Worm (Caenorhabditis elegans) whole organism, L4 larva: ENCODE results near the gene F28B4.4.

ENCODE experiments used
- ceh-82 ChIP-seq: sonication (generic microtip); optimal IDR thresholded peaks from 2 replicates; lab custom pipeline; 2017; ENCODE audit warnings: missing biosample characterization, missing genetic modification characterization
- lin-13 ChIP-seq: fragments of 150-350 bp; optimal IDR thresholded peaks from 2 replicates; lab custom pipeline; 2014; ENCODE audit warnings: missing biosample characterization, missing genetic modification reagents, missing genetic modification characterization
- lin-15B ChIP-seq: fragments of 150-350 bp; sonication (generic microtip); optimal IDR thresholded peaks from 3 replicates; lab custom pipeline; 2014; ENCODE audit warnings: missing biosample characterization, missing genetic modification characterization
- mep-1 ChIP-seq: fragments of 150-350 bp; sonication (generic microtip); optimal IDR thresholded peaks from 3 replicates; lab custom pipeline; 2014; ENCODE audit warnings: missing biosample characterization, missing genetic modification characterization
- nhr-10 ChIP-seq: fragments of 150-350 bp; optimal IDR thresholded peaks from 2 replicates; lab custom pipeline; 2014; ENCODE audit warnings: missing biosample characterization, missing genetic modification characterization
- nhr-11 ChIP-seq: fragments of 150-350 bp; optimal IDR thresholded peaks from 2 replicates; lab custom pipeline; 2014; ENCODE audit warnings: missing biosample characterization, missing genetic modification characterization
- nhr-42 ChIP-seq: fragments of 200-800 bp; sonication (Bioruptor generic); IDR thresholded peaks from 2 replicates; pipeline ENCODE4 v1.3.6; 2022; ENCODE audit warnings: missing genetic modification characterization, missing compliant biosample characterization
- nhr-76 ChIP-seq: fragments of 150-350 bp; optimal IDR thresholded peaks from 2 replicates; lab custom pipeline; 2014; ENCODE audit warnings: missing biosample characterization, missing genetic modification characterization
- pha-4 ChIP-seq, 2 experiments: fragments of 150-350 bp in 1 of 2; fragments of 200-800 bp in 1 of 2; sonication (Bioruptor generic) in 1 of 2; IDR thresholded peaks in 1 of 2; optimal IDR thresholded peaks in 1 of 2; 2 replicates each; pipeline versions ENCODE4 v1.3.6 to Lab custom; 2014 to 2022; ENCODE audit warnings: missing genetic modification characterization in 2 of 2, missing genetic modification reagents in 2 of 2, missing biosample characterization in 1 of 2, missing compliant biosample characterization in 1 of 2

DNA sequence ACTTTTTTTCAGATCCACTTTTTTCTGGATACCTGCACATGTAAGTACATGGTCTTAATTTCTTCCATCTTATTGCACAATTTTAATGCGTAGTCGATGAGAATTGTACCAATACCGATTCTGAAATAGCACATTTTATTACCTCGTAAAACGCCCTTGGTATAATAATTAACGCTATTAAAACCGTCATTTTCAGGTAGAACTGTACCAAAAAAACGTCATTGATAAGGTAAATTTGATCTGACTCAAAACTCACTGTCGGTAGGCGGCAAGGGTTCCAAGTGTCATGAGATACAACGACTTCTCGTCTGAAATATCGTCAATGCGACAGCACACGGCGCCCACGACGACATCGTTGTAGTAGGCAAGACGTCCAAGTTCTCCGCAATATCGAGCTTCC, 35.0 kb upstream of the F28B4.4 start:
- TF ChIP-seq mep-1, result no peak
- no peak for TF ChIP-seq nhr-42
- no peak for TF ChIP-seq lin-15B (tag; lab: Kevin White, UChicago)
- no peak for TF ChIP-seq nhr-10 (tag; lab: Kevin White, UChicago)
- no peak for TF ChIP-seq ceh-82 (tag; lab: Kevin White, UChicago)
- no peak for TF ChIP-seq pha-4 (GFP tag; IDR thresholded peaks at IDR 0.05; lab: Robert Waterston, UW)
- no peak for TF ChIP-seq pha-4 (tag; optimal IDR thresholded peaks at IDR 0.05; lab: Kevin White, UChicago)
- no peak for TF ChIP-seq nhr-76
- no peak for TF ChIP-seq nhr-11
- no peak for TF ChIP-seq lin-13 (GFP tag; lab: Kevin White, UChicago)
